Worm (Caenorhabditis elegans) whole organism, early embryonic: ENCODE results near the gene C56E6.2.

Source experiments
- B0310.2 ChIP-seq: sonication (generic microtip); optimal IDR thresholded peaks from 2 replicates; lab custom pipeline; 2016; ENCODE audit warnings: mild to moderate bottlenecking, missing genetic modification characterization, missing compliant biosample characterization
- F13C5.2 ChIP-seq: sonication (generic microtip); optimal IDR thresholded peaks from 2 replicates; lab custom pipeline; 2017; ENCODE audit warnings: mild to moderate bottlenecking, missing genetic modification characterization, inconsistent platforms, missing compliant biosample characterization
- aly-1 ChIP-seq: sonication (generic microtip); optimal IDR thresholded peaks from 2 replicates; lab custom pipeline; 2016; ENCODE audit warnings: missing genetic modification characterization, missing compliant biosample characterization
- ama-1 ChIP-seq: fragments of 150-350 bp; optimal IDR thresholded peaks from 2 replicates; lab custom pipeline; 2014
- ceh-13 ChIP-seq: fragments of 200-800 bp; sonication (Bioruptor generic); optimal IDR thresholded peaks from 2 replicates; lab custom pipeline; 2018; ENCODE audit warnings: mild to moderate bottlenecking, missing genetic modification characterization, missing compliant biosample characterization
- ceh-36 ChIP-seq: sonication (generic microtip); optimal IDR thresholded peaks from 2 replicates; lab custom pipeline; 2016; ENCODE audit warnings: missing genetic modification characterization, inconsistent platforms, missing compliant biosample characterization
- ets-7 ChIP-seq: sonication (generic microtip); optimal IDR thresholded peaks from 2 replicates; lab custom pipeline; 2016; ENCODE audit warnings: missing genotype, missing genetic modification characterization, missing compliant biosample characterization
- flt-1 ChIP-seq: fragments of 200-800 bp; sonication (Bioruptor generic); IDR thresholded peaks from 2 replicates; pipeline ENCODE4 v1.3.6; 2022; ENCODE audit warnings: missing genetic modification characterization, missing compliant biosample characterization
- hmbx-1 ChIP-seq: sonication (generic microtip); optimal IDR thresholded peaks from 2 replicates; lab custom pipeline; 2016; ENCODE audit warnings: mild to moderate bottlenecking, missing genetic modification characterization, missing compliant biosample characterization
- hmg-4 ChIP-seq: fragments of 200-800 bp; sonication (Bioruptor generic); optimal IDR thresholded peaks from 2 replicates; lab custom pipeline; 2018; ENCODE audit warnings: mild to moderate bottlenecking, missing genetic modification characterization, missing compliant biosample characterization
- hnd-1 ChIP-seq: sonication (generic microtip); optimal IDR thresholded peaks from 2 replicates; lab custom pipeline; 2016; ENCODE audit warnings: missing genetic modification characterization, missing compliant biosample characterization
- pes-1 ChIP-seq: fragments of 200-800 bp; sonication (Bioruptor generic); IDR thresholded peaks from 2 replicates; pipeline ENCODE4 v1.3.6; 2022; ENCODE audit warnings: missing genetic modification reagents, missing genetic modification characterization, missing compliant biosample characterization
- scrt-1 ChIP-seq: fragments of 200-800 bp; sonication (Bioruptor generic); IDR thresholded peaks from 2 replicates; pipeline ENCODE4 v1.3.6; 2022; ENCODE audit warnings: missing genetic modification characterization, missing compliant biosample characterization
- sea-1 ChIP-seq: fragments of 200-800 bp; sonication (Bioruptor generic); conservative IDR thresholded peaks from 2 replicates; pipeline ENCODE4 v1.3.6; 2022; ENCODE audit warnings: missing genetic modification characterization, missing compliant biosample characterization
- tbx-11 ChIP-seq: fragments of 200-800 bp; sonication (Bioruptor generic); IDR thresholded peaks from 2 replicates; pipeline ENCODE4 v1.3.6; 2022; ENCODE audit warnings: missing genetic modification characterization, missing compliant biosample characterization
- tbx-37 ChIP-seq: fragments of 200-800 bp; sonication (Bioruptor generic); conservative IDR thresholded peaks from 2 replicates; pipeline ENCODE4 v1.3.6; 2022; ENCODE audit warnings: missing genetic modification reagents, missing genetic modification characterization, missing compliant biosample characterization

The C56E6.2 gene

DNA sequence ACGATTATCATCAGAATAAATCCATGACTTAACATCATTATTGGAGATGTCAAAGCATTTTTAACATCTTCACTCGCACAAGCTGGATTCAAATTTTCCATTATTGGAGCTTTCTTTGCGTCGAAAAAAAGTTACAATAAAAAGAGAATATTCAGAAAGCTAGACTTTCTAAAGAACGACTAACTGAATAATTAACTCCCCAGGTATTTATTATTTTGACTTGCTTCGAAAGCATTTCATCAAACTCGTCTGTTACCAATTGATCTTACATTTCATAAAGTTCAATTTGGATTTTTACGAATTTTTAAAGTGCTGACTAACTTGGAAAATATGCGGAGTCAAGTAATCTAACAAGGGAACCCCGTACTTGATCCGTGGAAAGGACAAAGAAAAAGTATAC, 50.9 kb downstream of the C56E6.2 start, which contains the start of gene sra-29:
Gene sra-29, minus strand, starts transcription at position 101 of the 400 bp plus-strand sequence.
- TF ChIP-seq ets-7 (tag; lab: Kevin White, UChicago) (no peak), F13C5.2 (tag; lab: Kevin White, UChicago) (no peak), B0310.2 (tag; lab: Kevin White, UChicago) (no peak), pes-1 (no peak), hmg-4 (no peak), ceh-36 (tag; lab: Kevin White, UChicago) (no peak), aly-1 (tag; lab: Kevin White, UChicago) (no peak), tbx-11 (GFP tag; lab: Robert Waterston, UW) (no peak), flt-1 (no peak), sea-1 (GFP tag; lab: Robert Waterston, UW) (no peak), hmbx-1 (tag; lab: Kevin White, UChicago) (no peak), hnd-1 (tag; lab: Kevin White, UChicago) (no peak), ceh-13 (no peak), tbx-37 (GFP tag; lab: Robert Waterston, UW) (no peak), ama-1 (lab: Kevin White, UChicago) (no peak), scrt-1 (GFP tag; lab: Robert Waterston, UW) (no peak)
